Worm (Caenorhabditis elegans) whole organism, early embryonic: ENCODE results near the gene Y47D3B.4.

Source experiments
- ama-1 ChIP-seq: fragments of 150-350 bp; optimal IDR thresholded peaks from 2 replicates; lab custom pipeline; 2014
- ceh-13 ChIP-seq: fragments of 200-800 bp; sonication (Bioruptor generic); optimal IDR thresholded peaks from 2 replicates; lab custom pipeline; 2018; ENCODE audit warnings: mild to moderate bottlenecking, missing genetic modification characterization, missing compliant biosample characterization

ce11 chrIII:11448330-11448729, 43.2 kb downstream of the Y47D3B.4 start:
- TF ChIP-seq ama-1 (lab: Kevin White, UChicago): no peak
- TF ChIP-seq ceh-13: no peak
